Worm (Caenorhabditis elegans): ENCODE data around the gene F59B10.6.
A peak's percentile ranks its signal among the peaks of the same experiment; 100 is the strongest.

Gene F59B10.6

DNA sequence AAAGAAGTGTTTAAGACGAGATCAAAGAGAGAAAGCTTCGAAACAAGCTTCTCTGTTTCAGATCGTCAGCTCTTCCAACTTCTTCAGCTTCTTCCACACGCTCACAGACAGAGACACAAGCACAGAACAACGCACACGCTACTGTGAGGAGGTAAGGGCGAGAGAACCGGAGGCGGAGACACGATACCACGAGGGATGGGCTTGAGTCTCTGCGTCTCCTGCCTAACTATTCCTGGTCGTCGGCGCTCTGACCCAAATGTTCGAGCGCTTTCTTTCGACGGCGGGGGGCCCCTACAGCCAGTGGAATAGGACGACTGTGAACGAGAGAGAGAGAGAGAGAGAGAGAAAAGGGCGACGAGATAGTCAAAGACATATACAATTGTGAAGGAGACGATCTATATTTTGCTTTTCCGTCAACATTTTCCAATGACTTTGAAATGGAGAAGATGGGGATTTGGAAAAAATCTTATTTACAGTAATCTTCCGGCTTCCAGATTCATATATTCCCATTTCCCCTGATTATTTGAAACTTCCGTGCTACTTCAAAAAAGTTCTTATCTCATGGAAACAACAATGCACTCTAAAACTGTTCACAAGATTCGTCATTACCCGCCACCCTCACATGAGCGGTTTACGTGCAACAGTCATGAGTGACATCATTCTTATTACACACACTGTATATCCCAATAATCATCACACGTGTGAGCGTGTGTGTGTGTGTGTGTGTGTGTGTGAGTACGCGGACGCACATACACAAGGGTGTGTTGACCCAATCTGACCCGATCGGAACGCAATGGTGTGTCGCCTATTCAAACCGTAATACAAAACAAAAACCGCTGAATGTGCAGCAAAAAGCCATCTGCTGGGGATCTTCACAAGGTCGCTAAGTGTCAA lies 24.8 kb upstream of the F59B10.6 start (continued):
- TF ChIP-seq efl-1 (GFP tag; optimal IDR thresholded peaks at IDR 0.05) (no peak), ceh-79 (tag; optimal IDR thresholded peaks at IDR 0.05) (no peak), ztf-26 (tag; optimal IDR thresholded peaks at IDR 0.05) (no peak), D2030.7 (GFP tag; IDR thresholded peaks at IDR 0.05) (no peak), ceh-100 (GFP tag; IDR thresholded peaks at IDR 0.05) (no peak; the same call in 1 of the 2 replicates), madf-8 (GFP tag; conservative IDR thresholded peaks at IDR 0.05) (no peak), aptf-2 (GFP tag; conservative IDR thresholded peaks at IDR 0.05) (no peak), lag-1 (GFP tag; IDR thresholded peaks at IDR 0.05) (no peak), ztf-6 (GFP tag; IDR thresholded peaks at IDR 0.05) (peak; percentile 69; the same call in 1 of the 2 replicates), athp-1 (tag; optimal IDR thresholded peaks at IDR 0.05) (peak; percentile 14), nhr-120 (GFP tag; IDR thresholded peaks at IDR 0.05) (no peak), chd-7 (tag; optimal IDR thresholded peaks at IDR 0.05) (peak; percentile 67), unc-130 (GFP tag; optimal IDR thresholded peaks at IDR 0.05) (no peak), hrde-1 (tag; optimal IDR thresholded peaks at IDR 0.05; ENCODE audit: borderline replicate concordance) (no peak), attf-6 (GFP tag; IDR thresholded peaks at IDR 0.05) (peak; percentile 56; the same call in 1 of the 2 replicates), aptf-3 (GFP tag; IDR thresholded peaks at IDR 0.05) (no peak), C17E4.6 (GFP tag; IDR thresholded peaks at IDR 0.05) (no peak), ztf-3 (GFP tag; optimal IDR thresholded peaks at IDR 0.05) (peak; percentile 32), egl-18 (GFP tag; IDR thresholded peaks at IDR 0.05) (no peak), sptf-2 (GFP tag; optimal IDR thresholded peaks at IDR 0.05) (no peak), lin-40 (tag; optimal IDR thresholded peaks at IDR 0.05) (peak; percentile 72), B0035.1 (tag; optimal IDR thresholded peaks at IDR 0.05) (no peak), F10E7.11 (tag; optimal IDR thresholded peaks at IDR 0.05) (no peak), snpc-3.4 (tag; optimal IDR thresholded peaks at IDR 0.05) (no peak), mcd-1 (GFP tag; IDR thresholded peaks at IDR 0.05) (peak; percentile 72), ekl-4 (GFP tag; IDR thresholded peaks at IDR 0.05) (peak; percentile 57), rec-8 (tag; optimal IDR thresholded peaks at IDR 0.05) (no peak), F57A8.1 (GFP tag; optimal IDR thresholded peaks at IDR 0.05) (no peak), hmg-1.2 (GFP tag; IDR thresholded peaks at IDR 0.05) (peak; percentile 65), dox-1 (GFP tag; IDR thresholded peaks at IDR 0.05) (peak; percentile 67), fkh-3 (tag; optimal IDR thresholded peaks at IDR 0.05) (no peak), cebp-1 (GFP tag; IDR thresholded peaks at IDR 0.05) (peak; percentile 38), cebp-1 (tag; optimal IDR thresholded peaks at IDR 0.05) (peak; percentile 83), nhr-80 (tag; optimal IDR thresholded peaks at IDR 0.05) (peak; percentile 33), lsl-1 (GFP tag; optimal IDR thresholded peaks at IDR 0.05) (no peak), nfya-1 (tag; optimal IDR thresholded peaks at IDR 0.05; ENCODE audit: borderline replicate concordance, insufficient read depth) (no peak), lin-35 (GFP tag; optimal IDR thresholded peaks at IDR 0.05) (peak in 1 of 3 experiments; percentile 68), attf-5 (GFP tag; optimal IDR thresholded peaks at IDR 0.05) (peak; percentile 63), somi-1 (GFP tag; optimal IDR thresholded peaks at IDR 0.05) (no peak), hsf-1 (GFP tag; IDR thresholded peaks at IDR 0.05) (peak; percentile 92), ccch-3 (GFP tag; optimal IDR thresholded peaks at IDR 0.05) (no peak), F49E8.2 (tag; optimal IDR thresholded peaks at IDR 0.05; ENCODE audit: insufficient read depth) (no peak), let-607 (tag; optimal IDR thresholded peaks at IDR 0.05) (peak in 1 of 2 experiments; percentile 36), repo-1 (tag; optimal IDR thresholded peaks at IDR 0.05) (no peak), ceh-40 (GFP tag; IDR thresholded peaks at IDR 0.05) (no peak), lir-1 (GFP tag; conservative IDR thresholded peaks at IDR 0.05) (peak; percentile 60)

All from whole organism, young adult.